Worm (Caenorhabditis elegans): ENCODE results near the gene rme-2.

The rme-2 gene

ce11 chrIV:5493135-5493534 is 23.3 kb downstream of the rme-2 start:
- no peak for TF ChIP-seq dao-5 (tag; optimal IDR thresholded peaks at IDR 0.05)
- TF ChIP-seq W03F9.2 (tag; optimal IDR thresholded peaks at IDR 0.05) = no peak
- TF ChIP-seq him-1 (tag; optimal IDR thresholded peaks at IDR 0.05) = no peak

DNA sequence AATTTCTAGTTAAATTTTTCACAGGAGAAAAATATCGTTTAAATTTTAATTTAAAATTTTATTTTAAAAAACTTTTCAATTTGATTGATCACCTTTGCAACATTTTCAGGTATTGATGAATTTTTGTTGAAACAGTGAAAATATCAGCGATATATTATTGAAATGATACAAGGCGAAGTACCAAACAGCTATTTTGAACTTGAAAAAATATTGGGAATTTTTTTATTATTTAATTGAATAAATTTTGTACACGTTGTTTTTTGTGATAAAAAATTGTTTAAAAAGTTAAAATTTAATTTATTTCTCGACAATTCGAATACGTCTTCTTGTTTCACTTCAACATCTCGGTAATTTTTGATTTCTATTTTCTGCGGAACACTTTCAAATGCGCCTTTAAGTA is 23.9 kb downstream of the rme-2 start, which contains the start of gene B0273.1:
TSS of gene B0273.1 (plus strand) at position 301 of the 400 bp plus-strand sequence.
- no peak for TF ChIP-seq W03F9.2 (tag; optimal IDR thresholded peaks at IDR 0.05)
- TF ChIP-seq dao-5 (tag; optimal IDR thresholded peaks at IDR 0.05) = no peak
- TF ChIP-seq him-1 (tag; optimal IDR thresholded peaks at IDR 0.05) = no peak

DNA sequence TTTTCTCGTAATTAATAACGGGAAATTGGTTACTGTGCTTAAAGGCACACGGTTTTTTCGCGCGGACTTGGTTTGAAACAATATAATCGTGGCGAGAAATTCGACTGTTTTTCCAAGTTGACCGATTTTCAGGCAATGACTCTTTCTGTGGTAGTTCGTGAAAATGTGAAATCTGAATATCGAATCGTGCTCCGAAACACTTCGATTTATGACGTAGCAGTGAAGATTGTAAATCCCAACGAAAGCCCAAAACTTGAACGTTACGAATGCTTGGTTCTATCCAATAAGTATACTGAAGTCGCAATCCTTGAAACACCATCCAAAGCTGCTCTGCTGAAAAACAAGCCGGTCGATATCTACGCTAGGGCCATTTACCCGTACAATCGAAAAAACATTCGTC is 24.3 kb downstream of the rme-2 start:
- no peak for TF ChIP-seq W03F9.2 (tag; optimal IDR thresholded peaks at IDR 0.05)
- no peak for TF ChIP-seq dao-5 (tag; optimal IDR thresholded peaks at IDR 0.05)
- TF ChIP-seq him-1 (tag; optimal IDR thresholded peaks at IDR 0.05) = no peak

DNA sequence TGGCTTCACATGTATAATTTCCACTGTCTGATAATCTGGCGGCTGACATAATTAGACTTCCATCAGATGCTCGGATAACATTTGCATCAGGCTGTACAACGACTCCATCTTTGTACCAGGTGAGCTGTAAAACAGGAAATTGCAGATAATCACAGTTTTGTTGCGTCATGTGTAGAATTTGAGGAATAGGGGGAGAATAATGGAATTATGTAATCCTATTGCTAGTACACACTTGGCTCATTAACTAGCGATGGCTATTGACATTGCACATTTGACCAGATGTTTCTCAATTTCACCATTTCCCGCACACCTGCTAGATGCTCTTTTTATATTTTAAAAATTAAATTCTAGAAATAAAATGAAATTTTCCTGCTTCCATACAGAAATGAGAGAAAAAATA is 31.6 kb downstream of the rme-2 start:
- no peak for TF ChIP-seq W03F9.2 (tag; optimal IDR thresholded peaks at IDR 0.05)
- no peak for TF ChIP-seq dao-5 (tag; optimal IDR thresholded peaks at IDR 0.05)
- TF ChIP-seq him-1 (tag; optimal IDR thresholded peaks at IDR 0.05) = no peak

ce11 chrIV:5502610-5503009 is 32.8 kb downstream of the rme-2 start:
- TF ChIP-seq W03F9.2 (tag; optimal IDR thresholded peaks at IDR 0.05) (no peak), him-1 (tag; optimal IDR thresholded peaks at IDR 0.05) (no peak)

- TF ChIP-seq him-1 (tag; optimal IDR thresholded peaks at IDR 0.05) (no peak), dao-5 (tag; optimal IDR thresholded peaks at IDR 0.05) (no peak), W03F9.2 (tag; optimal IDR thresholded peaks at IDR 0.05) (no peak)
Measured at ce11 chrIV:5506642-5507041, 36.8 kb downstream of the rme-2 start.

ce11 chrIV:5507754-5508153 is 37.9 kb downstream of the rme-2 start:
- no peak for TF ChIP-seq dao-5 (tag; optimal IDR thresholded peaks at IDR 0.05)
- TF ChIP-seq him-1 (tag; optimal IDR thresholded peaks at IDR 0.05) = no peak
- TF ChIP-seq W03F9.2 (tag; optimal IDR thresholded peaks at IDR 0.05) = no peak

DNA sequence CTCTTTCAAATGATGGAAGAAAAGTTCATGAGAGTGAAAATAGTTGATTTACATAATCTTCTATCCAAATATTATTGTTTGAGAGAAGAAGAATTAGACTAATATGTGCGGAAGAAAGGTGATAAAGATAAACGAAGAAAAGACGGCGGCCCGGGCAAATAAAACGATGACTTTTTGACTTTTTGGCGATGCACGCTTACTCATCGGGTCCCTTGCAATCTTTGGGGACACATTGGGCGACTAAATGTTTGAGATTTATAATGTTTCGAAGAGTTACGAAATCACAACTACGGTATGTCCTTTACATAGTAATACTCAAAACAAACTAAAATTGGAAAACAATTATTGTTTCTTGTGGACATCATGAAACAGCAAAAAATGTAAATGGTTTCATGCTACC is 45.0 kb downstream of the rme-2 start:
- no peak for TF ChIP-seq him-1 (tag; optimal IDR thresholded peaks at IDR 0.05)
- no peak for TF ChIP-seq dao-5 (tag; optimal IDR thresholded peaks at IDR 0.05)
- TF ChIP-seq W03F9.2 (tag; optimal IDR thresholded peaks at IDR 0.05) = no peak

ce11 chrIV:5519044-5519443 is 49.2 kb downstream of the rme-2 start:
- no peak for TF ChIP-seq him-1 (tag; optimal IDR thresholded peaks at IDR 0.05)
- TF ChIP-seq dao-5 (tag; optimal IDR thresholded peaks at IDR 0.05) = no peak
- TF ChIP-seq W03F9.2 (tag; optimal IDR thresholded peaks at IDR 0.05) = no peak

Data from whole organism, L4/young adult.